Worm (Caenorhabditis elegans): ENCODE results near the gene vha-8.

DNA sequence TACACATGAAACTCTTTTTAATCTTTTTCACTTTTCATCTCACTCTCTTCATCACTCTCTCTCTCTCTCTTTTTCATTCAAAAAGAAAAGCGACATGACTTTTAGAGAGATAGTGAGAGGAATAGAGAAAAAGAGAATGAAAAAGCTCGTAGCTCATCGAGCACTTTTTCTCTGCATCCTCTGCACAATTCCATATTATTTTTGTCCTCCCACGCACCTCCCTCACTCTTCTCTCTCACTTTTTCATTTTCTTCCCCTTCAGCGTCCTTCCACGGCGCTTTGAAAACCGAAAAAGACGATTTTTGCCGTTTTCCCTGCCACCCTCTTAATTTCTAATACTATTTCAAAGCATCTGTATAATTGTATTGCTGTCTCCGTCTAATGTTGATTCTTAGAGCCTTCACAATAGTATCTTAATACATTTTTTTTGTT lies 48.2 kb downstream of the vha-8 start:
- no peak for TF ChIP-seq pha-4 (tag; optimal IDR thresholded peaks at IDR 0.05)
- no peak for TF ChIP-seq madf-2 (tag; optimal IDR thresholded peaks at IDR 0.05)
- TF ChIP-seq pha-2 (tag; optimal IDR thresholded peaks at IDR 0.05), result no peak
- TF ChIP-seq nhr-11 (tag; optimal IDR thresholded peaks at IDR 0.05), result no peak
- no peak for TF ChIP-seq pqm-1 (tag; optimal IDR thresholded peaks at IDR 0.05)
- TF ChIP-seq ceh-9 (tag; optimal IDR thresholded peaks at IDR 0.05), result no peak
- TF ChIP-seq ref-2 (tag; optimal IDR thresholded peaks at IDR 0.05), result no peak
- no peak for TF ChIP-seq npax-4 (tag; optimal IDR thresholded peaks at IDR 0.05)
- peak; percentile 52 for TF ChIP-seq nfya-1 (tag; optimal IDR thresholded peaks at IDR 0.05)
